Worm (Caenorhabditis elegans): ENCODE results near the gene F44E7.5.

DNA sequence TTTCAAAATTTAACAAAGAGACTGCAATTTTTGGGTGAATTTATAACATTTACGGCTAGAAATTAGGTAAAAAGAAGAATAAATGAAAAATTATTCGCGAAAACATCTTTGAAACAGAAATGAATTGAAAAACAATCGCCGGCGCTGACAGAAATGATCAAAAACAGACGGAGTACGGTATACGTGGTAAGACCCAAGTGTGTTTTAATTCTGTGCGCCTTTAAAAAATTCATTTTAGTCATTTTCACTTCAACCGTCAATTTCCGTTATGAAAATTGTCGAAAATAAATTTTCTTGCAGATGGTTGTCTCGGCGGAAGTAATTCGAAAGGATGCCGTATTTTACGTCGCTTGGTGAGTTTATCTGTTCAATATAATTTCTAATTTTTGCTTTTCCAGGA lies 24.5 kb downstream of the F44E7.5 start, which contains the start of gene C53A3.3:
- TF ChIP-seq ztf-29 (GFP tag; IDR thresholded peaks at IDR 0.05) (no peak), ztf-23 (GFP tag; IDR thresholded peaks at IDR 0.05) (no peak), cog-1 (tag; optimal IDR thresholded peaks at IDR 0.05) (no peak), ref-1 (GFP tag; conservative IDR thresholded peaks at IDR 0.05) (no peak), tab-1 (GFP tag; IDR thresholded peaks at IDR 0.05) (no peak), T22C8.4 (GFP tag; IDR thresholded peaks at IDR 0.05) (no peak), klf-2 (GFP tag; conservative IDR thresholded peaks at IDR 0.05) (no peak), flt-1 (GFP tag; IDR thresholded peaks at IDR 0.05) (no peak)

All from whole organism, midembryonic.